Fruit fly (Drosophila melanogaster): ENCODE results near the gene CycJ.

CycJ gene

dm6 chr3L:3454921-3455554 is 11.2 kb upstream of the CycJ start (continued):
- TF ChIP-seq CG6813 (GFP tag; optimal IDR thresholded peaks at IDR 0.05): no peak
- TF ChIP-seq az2 (GFP tag; optimal IDR thresholded peaks at IDR 0.05): no peak
- TF ChIP-seq CG13424 (tag; optimal IDR thresholded peaks at IDR 0.05): peak; percentile 21
- TF ChIP-seq CG10462 (GFP tag; optimal IDR thresholded peaks at IDR 0.05): no peak
- TF ChIP-seq CG11696 (GFP tag; IDR thresholded peaks at IDR 0.05): no peak
- TF ChIP-seq CG16813 (GFP tag; IDR thresholded peaks at IDR 0.05; ENCODE audit: partially characterized antibody): no peak
- peak; percentile 42 for TF ChIP-seq cg (GFP tag; optimal IDR thresholded peaks at IDR 0.05)
- no peak for TF ChIP-seq CG5180 (GFP tag; optimal IDR thresholded peaks at IDR 0.05)
- TF ChIP-seq CG10209 (GFP tag; optimal IDR thresholded peaks at IDR 0.05): no peak
- TF ChIP-seq CkIIα-i1 (GFP tag; IDR thresholded peaks at IDR 0.05): no peak
- no peak for TF ChIP-seq MBD-R2 (GFP tag; IDR thresholded peaks at IDR 0.05)
- TF ChIP-seq CG8281 (tag; optimal IDR thresholded peaks at IDR 0.05): peak; percentile 100
- no peak for TF ChIP-seq CG11085 (GFP tag; IDR thresholded peaks at IDR 0.05)
- peak; percentile 41; the same call in 1 of the 2 replicates for TF ChIP-seq stc (GFP tag; IDR thresholded peaks at IDR 0.05)
- no peak for TF ChIP-seq slou (GFP tag; optimal IDR thresholded peaks at IDR 0.05)
- TF ChIP-seq Antp (GFP tag; optimal IDR thresholded peaks at IDR 0.05): peak; percentile 13
- no peak for TF ChIP-seq GATAe (GFP tag; conservative IDR thresholded peaks at IDR 0.05)
- TF ChIP-seq Hr78 (GFP tag; optimal IDR thresholded peaks at IDR 0.05): no peak
- TF ChIP-seq aop (GFP tag; IDR thresholded peaks at IDR 0.05): no peak
- TF ChIP-seq NFAT (GFP tag; IDR thresholded peaks at IDR 0.05): no peak
- peak; percentile 56 for TF ChIP-seq CG9215 (GFP tag; IDR thresholded peaks at IDR 0.05)
- peak; percentile 61 for TF ChIP-seq CG14441 (GFP tag; IDR thresholded peaks at IDR 0.05)
- TF ChIP-seq CG2202 (tag; optimal IDR thresholded peaks at IDR 0.05): no peak
- TF ChIP-seq CG12744 (GFP tag; optimal IDR thresholded peaks at IDR 0.05): no peak
- TF ChIP-seq Bteb2 (GFP tag; optimal IDR thresholded peaks at IDR 0.05): no peak
- no peak for TF ChIP-seq CG8388 (GFP tag; optimal IDR thresholded peaks at IDR 0.05)
- no peak for TF ChIP-seq Xbp1 (GFP tag; optimal IDR thresholded peaks at IDR 0.05)
- TF ChIP-seq corto (GFP tag; optimal IDR thresholded peaks at IDR 0.05): no peak
- TF ChIP-seq CG2116 (GFP tag; optimal IDR thresholded peaks at IDR 0.05): no peak
- no peak for TF ChIP-seq CG1602 (GFP tag; optimal IDR thresholded peaks at IDR 0.05)
- TF ChIP-seq crp (GFP tag; optimal IDR thresholded peaks at IDR 0.05): no peak
- TF ChIP-seq Awh (GFP tag; IDR thresholded peaks at IDR 0.05): peak; percentile 29; the same call in 1 of the 2 replicates
- no peak for TF ChIP-seq wdn (GFP tag; IDR thresholded peaks at IDR 0.05)
- no peak for TF ChIP-seq fd102C (GFP tag; optimal IDR thresholded peaks at IDR 0.05)
- no peak for TF ChIP-seq oc (tag; optimal IDR thresholded peaks at IDR 0.05)
- no peak for TF ChIP-seq CG7928 (GFP tag; optimal IDR thresholded peaks at IDR 0.05)
- TF ChIP-seq Atf6 (GFP tag; IDR thresholded peaks at IDR 0.05): no peak
- TF ChIP-seq CG17612 (GFP tag; IDR thresholded peaks at IDR 0.05): no peak
- no peak for TF ChIP-seq psq (GFP tag; optimal IDR thresholded peaks at IDR 0.05)
- no peak for TF ChIP-seq Aef1 (GFP tag; IDR thresholded peaks at IDR 0.05)
- TF ChIP-seq lbe (GFP tag; optimal IDR thresholded peaks at IDR 0.05): no peak
- no peak for TF ChIP-seq CG4854 (GFP tag; optimal IDR thresholded peaks at IDR 0.05)
- TF ChIP-seq CG15073 (GFP tag; optimal IDR thresholded peaks at IDR 0.05): no peak
- TF ChIP-seq CG14965 (GFP tag; optimal IDR thresholded peaks at IDR 0.05; ENCODE audit: borderline replicate concordance): no peak
- TF ChIP-seq org-1 (GFP tag; optimal IDR thresholded peaks at IDR 0.05): no peak
- TF ChIP-seq ind (GFP tag; optimal IDR thresholded peaks at IDR 0.05): peak; percentile 35
- TF ChIP-seq ttk (GFP tag; IDR thresholded peaks at IDR 0.05): 0 out of 2 replicates have a peak, but pooled peaks have one; percentile 25
- 0 out of 3 replicates have a peak, but pooled peaks have one; percentile 30 for TF ChIP-seq hb (GFP tag; IDR thresholded peaks at IDR 0.05; ENCODE audit: partially characterized antibody)
- no peak for TF ChIP-seq CG31365 (tag; optimal IDR thresholded peaks at IDR 0.05)
- TF ChIP-seq Mrtf (GFP tag; IDR thresholded peaks at IDR 0.05): peak; percentile 39; the same call in 1 of the 3 replicates
